Fruit fly (Drosophila melanogaster): ENCODE results near the gene tim.

tim gene

dm6 chr2L:3469869-3470268 is 38.0 kb downstream of the tim start, which contains the start of the genes Pif1 and CG31776 (continued):
- peak; percentile 24 for TF ChIP-seq CG30020 (tag; optimal IDR thresholded peaks at IDR 0.05)
- TF ChIP-seq hbn (GFP tag; IDR thresholded peaks at IDR 0.05; ENCODE audit: partially characterized antibody) = peak; percentile 78
- TF ChIP-seq sr (GFP tag; IDR thresholded peaks at IDR 0.05) = no peak
- peak; percentile 94 for TF ChIP-seq CG7357 (GFP tag; IDR thresholded peaks at IDR 0.05)
- peak; percentile 69 for TF ChIP-seq CTCF (GFP tag; optimal IDR thresholded peaks at IDR 0.05)
- TF ChIP-seq Dp (GFP tag; optimal IDR thresholded peaks at IDR 0.05) = peak; percentile 47
- TF ChIP-seq CG2712 (tag; optimal IDR thresholded peaks at IDR 0.05) = peak; percentile 33
- TF ChIP-seq knrl (GFP tag; IDR thresholded peaks at IDR 0.05; ENCODE audit: partially characterized antibody) = peak; percentile 66
- peak in 1 of 2 experiments; percentile 27 for TF ChIP-seq Pdp1 (GFP tag; optimal IDR thresholded peaks at IDR 0.05)
- TF ChIP-seq Doc3 (GFP tag; IDR thresholded peaks at IDR 0.05; ENCODE audit: partially characterized antibody) = peak; percentile 76
- TF ChIP-seq Sin3A (optimal IDR thresholded peaks at IDR 0.05) = peak; percentile 49
- peak; percentile 97 for TF ChIP-seq Dref (GFP tag; IDR thresholded peaks at IDR 0.05)
- TF ChIP-seq shn (GFP tag; optimal IDR thresholded peaks at IDR 0.05) = no peak
- 0 out of 3 replicates have a peak, but pooled peaks have one; percentile 22 for TF ChIP-seq mld (GFP tag; IDR thresholded peaks at IDR 0.05; ENCODE audit: partially characterized antibody)
- TF ChIP-seq CG15514 (GFP tag; optimal IDR thresholded peaks at IDR 0.05) = peak; percentile 64
- peak; percentile 55 for TF ChIP-seq gfzf (GFP tag; optimal IDR thresholded peaks at IDR 0.05)
- TF ChIP-seq Dfd (GFP tag; optimal IDR thresholded peaks at IDR 0.05) = no peak
- no peak for TF ChIP-seq lmd (GFP tag; IDR thresholded peaks at IDR 0.05)

dm6 chr2L:3466846-3467245 is 41.1 kb downstream of the tim start:
- TF ChIP-seq Ets65A (GFP tag) (peak; percentile 73), Med (GFP tag) (peak; percentile 59), sens (GFP tag) (peak; percentile 59), CG8290 (GFP tag; optimal IDR thresholded peaks at IDR 0.05) (no peak), CG8290 (tag; optimal IDR thresholded peaks at IDR 0.05) (no peak)

dm6 chr2L:3465918-3466727 is 41.8 kb downstream of the tim start, which contains the start of the genes msl-2 and ND-PDSW:
Gene msl-2, minus strand, starts transcription at chr2L:3466112.
Gene ND-PDSW, plus strand, starts transcription at chr2L:3466157.
- TF ChIP-seq CG10267 (tag; optimal IDR thresholded peaks at IDR 0.05) = peak; percentile 49
- TF ChIP-seq CG10654 (GFP tag; optimal IDR thresholded peaks at IDR 0.05) = no peak
- no peak for TF ChIP-seq CG11456 (GFP tag; IDR thresholded peaks at IDR 0.05)
- no peak for TF ChIP-seq CG16779 (GFP tag; IDR thresholded peaks at IDR 0.05)
- TF ChIP-seq vvl (GFP tag; IDR thresholded peaks at IDR 0.05) = no peak
- no peak for TF ChIP-seq CG7372 (GFP tag; IDR thresholded peaks at IDR 0.05)
- TF ChIP-seq nerfin-1 (tag; optimal IDR thresholded peaks at IDR 0.05) = peak; percentile 19
- TF ChIP-seq CG11696 (GFP tag; IDR thresholded peaks at IDR 0.05) = no peak
- no peak for TF ChIP-seq ranshi (GFP tag; IDR thresholded peaks at IDR 0.05)
- TF ChIP-seq Jarid2 (GFP tag; optimal IDR thresholded peaks at IDR 0.05) = no peak
- no peak for TF ChIP-seq CG1792 (GFP tag; optimal IDR thresholded peaks at IDR 0.05)
- no peak for TF ChIP-seq CG12744 (GFP tag; optimal IDR thresholded peaks at IDR 0.05)
- peak; percentile 96 for TF ChIP-seq CG9797 (GFP tag; optimal IDR thresholded peaks at IDR 0.05)
- TF ChIP-seq HLH4C (GFP tag; IDR thresholded peaks at IDR 0.05; ENCODE audit: partially characterized antibody) = no peak
- peak; percentile 7; the same call in 1 of the 2 replicates for TF ChIP-seq amos (GFP tag; IDR thresholded peaks at IDR 0.05; ENCODE audit: partially characterized antibody)
- TF ChIP-seq gem (tag; optimal IDR thresholded peaks at IDR 0.05) = no peak
- TF ChIP-seq Sry-δ (GFP tag; optimal IDR thresholded peaks at IDR 0.05) = peak; percentile 35
- TF ChIP-seq Hr3 (GFP tag; optimal IDR thresholded peaks at IDR 0.05) = no peak
- no peak for TF ChIP-seq ara (GFP tag; IDR thresholded peaks at IDR 0.05)
- TF ChIP-seq CG7928 (GFP tag; optimal IDR thresholded peaks at IDR 0.05) = no peak
- TF ChIP-seq maf-S (GFP tag; optimal IDR thresholded peaks at IDR 0.05) = no peak
- no peak for TF ChIP-seq gsb (GFP tag; IDR thresholded peaks at IDR 0.05)
- TF ChIP-seq CG7786 (GFP tag; optimal IDR thresholded peaks at IDR 0.05) = no peak
- TF ChIP-seq HmgZ (tag; optimal IDR thresholded peaks at IDR 0.05) = peak; percentile 41
- no peak for TF ChIP-seq eyg (GFP tag; optimal IDR thresholded peaks at IDR 0.05)
- TF ChIP-seq gcm2 (GFP tag; optimal IDR thresholded peaks at IDR 0.05) = no peak
- TF ChIP-seq so (GFP tag; IDR thresholded peaks at IDR 0.05) = no peak
